Worm (Caenorhabditis elegans): ENCODE measurements around the gene aex-2.

Gene aex-2

ce11 chrX:9677927-9678326 is 25.0 kb upstream of the aex-2 start:
- TF ChIP-seq nhr-76 (tag; optimal IDR thresholded peaks at IDR 0.05), result no peak
- no peak for TF ChIP-seq nhr-12 (tag; optimal IDR thresholded peaks at IDR 0.05)
- no peak for TF ChIP-seq lin-13 (tag; optimal IDR thresholded peaks at IDR 0.05)
- no peak for TF ChIP-seq drap-1 (GFP tag; optimal IDR thresholded peaks at IDR 0.05)
- TF ChIP-seq unc-62 (GFP tag; optimal IDR thresholded peaks at IDR 0.05), result no peak
- no peak for TF ChIP-seq mls-2 (tag; optimal IDR thresholded peaks at IDR 0.05)
- no peak for TF ChIP-seq ztf-11 (tag; optimal IDR thresholded peaks at IDR 0.05)
- no peak for TF ChIP-seq elt-1 (tag; optimal IDR thresholded peaks at IDR 0.05; ENCODE audit: borderline replicate concordance, insufficient read depth)
- no peak for TF ChIP-seq zip-8 (tag; optimal IDR thresholded peaks at IDR 0.05)
- no peak for TF ChIP-seq ces-1 (GFP tag; optimal IDR thresholded peaks at IDR 0.05)
- no peak for TF ChIP-seq pha-4 (tag; optimal IDR thresholded peaks at IDR 0.05)
- TF ChIP-seq mab-5 (tag; optimal IDR thresholded peaks at IDR 0.05), result no peak
- TF ChIP-seq hlh-1 (tag; optimal IDR thresholded peaks at IDR 0.05), result no peak
- TF ChIP-seq ceh-83 (GFP tag; optimal IDR thresholded peaks at IDR 0.05), result no peak
- no peak for TF ChIP-seq ceh-39 (tag; optimal IDR thresholded peaks at IDR 0.05)
- TF ChIP-seq ceh-43 (GFP tag; optimal IDR thresholded peaks at IDR 0.05), result no peak
- no peak for TF ChIP-seq sptf-1 (tag; optimal IDR thresholded peaks at IDR 0.05)
- no peak for TF ChIP-seq tbx-8 (GFP tag; optimal IDR thresholded peaks at IDR 0.05)

ce11 chrX:9676788-9677454 is 24.0 kb upstream of the aex-2 start:
- TF ChIP-seq pha-4 (tag; optimal IDR thresholded peaks at IDR 0.05) (no peak), sem-2 (GFP tag; optimal IDR thresholded peaks at IDR 0.05) (no peak), unc-62 (GFP tag; optimal IDR thresholded peaks at IDR 0.05) (no peak), sptf-1 (tag; optimal IDR thresholded peaks at IDR 0.05) (no peak), ceh-39 (tag; optimal IDR thresholded peaks at IDR 0.05) (no peak), nhr-28 (tag; optimal IDR thresholded peaks at IDR 0.05) (no peak), bed-3 (GFP tag; optimal IDR thresholded peaks at IDR 0.05) (no peak)

- TF ChIP-seq nhr-2 (tag; optimal IDR thresholded peaks at IDR 0.05), result no peak
- TF ChIP-seq blmp-1 (tag; optimal IDR thresholded peaks at IDR 0.05), result no peak
- no peak for TF ChIP-seq nhr-237 (tag; optimal IDR thresholded peaks at IDR 0.05)
- no peak for TF ChIP-seq ceh-83 (GFP tag; optimal IDR thresholded peaks at IDR 0.05)
- TF ChIP-seq ceh-43 (GFP tag; optimal IDR thresholded peaks at IDR 0.05), result no peak
- TF ChIP-seq ceh-39 (tag; optimal IDR thresholded peaks at IDR 0.05), result no peak
- no peak for TF ChIP-seq ham-2 (GFP tag; optimal IDR thresholded peaks at IDR 0.05)
Observed at ce11 chrX:9676009-9676408, 23.1 kb upstream of the aex-2 start.

- TF ChIP-seq nhr-237 (tag; optimal IDR thresholded peaks at IDR 0.05) (no peak), elt-1 (tag; optimal IDR thresholded peaks at IDR 0.05; ENCODE audit: borderline replicate concordance, insufficient read depth) (no peak), lin-13 (tag; optimal IDR thresholded peaks at IDR 0.05) (no peak), snpc-4 (tag; optimal IDR thresholded peaks at IDR 0.05) (no peak), unc-39 (tag; optimal IDR thresholded peaks at IDR 0.05) (no peak), hlh-1 (tag; optimal IDR thresholded peaks at IDR 0.05) (no peak), drap-1 (GFP tag; optimal IDR thresholded peaks at IDR 0.05) (no peak), ces-1 (GFP tag; optimal IDR thresholded peaks at IDR 0.05) (no peak), nhr-76 (tag; optimal IDR thresholded peaks at IDR 0.05) (no peak), ceh-43 (GFP tag; optimal IDR thresholded peaks at IDR 0.05) (no peak), mep-1 (tag; optimal IDR thresholded peaks at IDR 0.05) (no peak), nhr-2 (tag; optimal IDR thresholded peaks at IDR 0.05) (no peak), pha-4 (tag; optimal IDR thresholded peaks at IDR 0.05) (no peak), sem-2 (GFP tag; optimal IDR thresholded peaks at IDR 0.05) (no peak), sptf-1 (tag; optimal IDR thresholded peaks at IDR 0.05) (no peak), elt-3 (tag; optimal IDR thresholded peaks at IDR 0.05) (no peak)
Observed at ce11 chrX:9674799-9675198, 21.9 kb upstream of the aex-2 start, which contains the start of gene C43C3.4. TSS of gene C43C3.4 (minus strand) at chrX:9674899.

- TF ChIP-seq zip-8 (tag; optimal IDR thresholded peaks at IDR 0.05) (no peak), mls-2 (tag; optimal IDR thresholded peaks at IDR 0.05) (no peak), ceh-39 (tag; optimal IDR thresholded peaks at IDR 0.05) (no peak), unc-120 (tag; optimal IDR thresholded peaks at IDR 0.05; ENCODE audit: poor library complexity, severe bottlenecking) (no peak), nhr-237 (tag; optimal IDR thresholded peaks at IDR 0.05) (no peak), elt-1 (tag; optimal IDR thresholded peaks at IDR 0.05; ENCODE audit: borderline replicate concordance, insufficient read depth) (no peak)
Observed at ce11 chrX:9673228-9673627, 20.3 kb upstream of the aex-2 start.
